Worm (Caenorhabditis elegans) whole organism, late embryonic: Measurements from ENCODE around the gene sptl-1.

Source experiments
- C08G9.2 ChIP-seq: sonication (generic microtip); optimal IDR thresholded peaks from 2 replicates; lab custom pipeline; 2016; ENCODE audit warnings: mild to moderate bottlenecking, missing genetic modification characterization, moderate library complexity, missing compliant biosample characterization
- C38D4.7 ChIP-seq: fragments of 200-800 bp; sonication (Bioruptor generic); optimal IDR thresholded peaks from 2 replicates; lab custom pipeline; 2018; ENCODE audit warnings: mild to moderate bottlenecking, missing genetic modification characterization, moderate library complexity, missing compliant biosample characterization
- T23F11.4 ChIP-seq: fragments of 200-800 bp; sonication (Bioruptor generic); optimal IDR thresholded peaks from 2 replicates; lab custom pipeline; 2018; ENCODE audit warnings: mild to moderate bottlenecking, missing genetic modification characterization, missing compliant biosample characterization
- Y22D7AL.16 ChIP-seq: sonication (generic microtip); optimal IDR thresholded peaks from 2 replicates; lab custom pipeline; 2016; ENCODE audit warnings: missing genetic modification characterization, missing compliant biosample characterization
- ahr-1 ChIP-seq: sonication (generic microtip); optimal IDR thresholded peaks from 2 replicates; lab custom pipeline; 2016; ENCODE audit warnings: missing genetic modification characterization, missing compliant biosample characterization
- ama-1 ChIP-seq: fragments of 150-350 bp; optimal IDR thresholded peaks from 2 replicates; lab custom pipeline; 2014
- ceh-14 ChIP-seq: sonication (generic microtip); optimal IDR thresholded peaks from 2 replicates; lab custom pipeline; 2016; ENCODE audit warnings: missing genotype, missing genetic modification characterization, missing compliant biosample characterization
- ceh-18 ChIP-seq: sonication (generic microtip); optimal IDR thresholded peaks from 2 replicates; lab custom pipeline; 2016; ENCODE audit warnings: missing genetic modification characterization, missing compliant biosample characterization
- ceh-2 ChIP-seq: sonication (generic microtip); optimal IDR thresholded peaks from 2 replicates; lab custom pipeline; 2016; ENCODE audit warnings: missing genotype, missing genetic modification characterization, missing compliant biosample characterization
- ceh-22 ChIP-seq: sonication (generic microtip); optimal IDR thresholded peaks from 2 replicates; lab custom pipeline; 2017; ENCODE audit warnings: missing biosample characterization, missing genetic modification characterization
- ceh-24 ChIP-seq: sonication (generic microtip); optimal IDR thresholded peaks from 2 replicates; lab custom pipeline; 2016; ENCODE audit warnings: mild to moderate bottlenecking, missing genetic modification characterization, missing compliant biosample characterization
- ceh-30 ChIP-seq: fragments of 150-350 bp; optimal IDR thresholded peaks from 2 replicates; lab custom pipeline; 2014; ENCODE audit warnings: missing biosample characterization, missing genetic modification characterization
- ceh-31 ChIP-seq: sonication (generic microtip); optimal IDR thresholded peaks from 2 replicates; lab custom pipeline; 2016; ENCODE audit warnings: missing genetic modification characterization, missing compliant biosample characterization
- ceh-34 ChIP-seq: sonication (generic microtip); optimal IDR thresholded peaks from 2 replicates; lab custom pipeline; 2016; ENCODE audit warnings: mild to moderate bottlenecking, missing genetic modification characterization, missing compliant biosample characterization
- ceh-45 ChIP-seq: fragments of 200-800 bp; sonication (Bioruptor generic); IDR thresholded peaks from 2 replicates; pipeline ENCODE4 v1.3.6; 2022; ENCODE audit warnings: missing genetic modification reagents, missing genetic modification characterization, missing compliant biosample characterization
- ceh-48 ChIP-seq: sonication (generic microtip); optimal IDR thresholded peaks from 2 replicates; lab custom pipeline; 2016; ENCODE audit warnings: missing genetic modification characterization, inconsistent platforms, missing compliant biosample characterization
- ceh-9 ChIP-seq: sonication (generic microtip); optimal IDR thresholded peaks from 2 replicates; lab custom pipeline; 2016; ENCODE audit warnings: mild to moderate bottlenecking, missing genetic modification characterization, inconsistent platforms, missing compliant biosample characterization
- che-1 ChIP-seq: sonication (generic microtip); optimal IDR thresholded peaks from 2 replicates; lab custom pipeline; 2016; ENCODE audit warnings: mild to moderate bottlenecking, missing genetic modification characterization, missing compliant biosample characterization
- dve-1 ChIP-seq: sonication (generic microtip); optimal IDR thresholded peaks from 2 replicates; lab custom pipeline; 2017; ENCODE audit warnings: antibody characterized with exemption, mild to moderate bottlenecking, missing genetic modification characterization, missing compliant biosample characterization
- elt-2 ChIP-seq: sonication (generic microtip); optimal IDR thresholded peaks from 2 replicates; lab custom pipeline; 2016; ENCODE audit warnings: missing genetic modification reagents, missing genetic modification characterization, missing compliant biosample characterization
- elt-4 ChIP-seq: sonication (generic microtip); optimal IDR thresholded peaks from 2 replicates; lab custom pipeline; 2016; ENCODE audit warnings: missing genetic modification characterization, missing compliant biosample characterization
- ets-4 ChIP-seq: sonication (generic microtip); optimal IDR thresholded peaks from 2 replicates; lab custom pipeline; 2016; ENCODE audit warnings: missing genetic modification characterization, missing compliant biosample characterization
- eyg-1 ChIP-seq: sonication (generic microtip); optimal IDR thresholded peaks from 2 replicates; lab custom pipeline; 2016; ENCODE audit warnings: missing genotype, missing genetic modification characterization, missing compliant biosample characterization
- fkh-6 ChIP-seq: sonication (generic microtip); optimal IDR thresholded peaks from 2 replicates; lab custom pipeline; 2016; ENCODE audit warnings: missing genetic modification characterization, missing compliant biosample characterization
- hlh-15 ChIP-seq: sonication (generic microtip); optimal IDR thresholded peaks from 2 replicates; lab custom pipeline; 2016; ENCODE audit warnings: missing genetic modification characterization, missing compliant biosample characterization
- hlh-30 ChIP-seq: sonication (generic microtip); optimal IDR thresholded peaks from 2 replicates; lab custom pipeline; 2017; ENCODE audit warnings: antibody characterized with exemption, missing genetic modification characterization, missing compliant biosample characterization; ENCODE audit not compliant: insufficient read depth
- hlh-8 ChIP-seq: sonication (generic microtip); optimal IDR thresholded peaks from 2 replicates; lab custom pipeline; 2016; ENCODE audit warnings: missing genotype, missing genetic modification characterization, missing compliant biosample characterization
- madf-2 ChIP-seq: sonication (generic microtip); optimal IDR thresholded peaks from 2 replicates; lab custom pipeline; 2017; ENCODE audit warnings: missing genetic modification characterization, missing compliant biosample characterization
- nfya-1 ChIP-seq: sonication (generic microtip); optimal IDR thresholded peaks from 2 replicates; lab custom pipeline; 2017; ENCODE audit warnings: missing genetic modification characterization, mild to moderate bottlenecking, missing compliant biosample characterization, antibody characterized with exemption, moderate library complexity
- nhr-11 ChIP-seq: fragments of 150-350 bp; optimal IDR thresholded peaks from 2 replicates; lab custom pipeline; 2014; ENCODE audit warnings: missing biosample characterization, missing genetic modification characterization
- npax-4 ChIP-seq: sonication (generic microtip); optimal IDR thresholded peaks from 2 replicates; lab custom pipeline; 2016; ENCODE audit warnings: missing genetic modification characterization, missing compliant biosample characterization
- odd-2 ChIP-seq: sonication (generic microtip); optimal IDR thresholded peaks from 2 replicates; lab custom pipeline; 2017; ENCODE audit warnings: antibody characterized with exemption, mild to moderate bottlenecking, missing genetic modification characterization, missing compliant biosample characterization
- pag-3 ChIP-seq: sonication (generic microtip); optimal IDR thresholded peaks from 2 replicates; lab custom pipeline; 2016; ENCODE audit warnings: missing compliant biosample characterization, missing genetic modification characterization, borderline replicate concordance
- pat-9 ChIP-seq: fragments of 200-800 bp; sonication (Bioruptor generic); optimal IDR thresholded peaks from 2 replicates; lab custom pipeline; 2018; ENCODE audit warnings: mild to moderate bottlenecking, missing genetic modification characterization, moderate library complexity, missing compliant biosample characterization
- pros-1 ChIP-seq: fragments of 150-350 bp; optimal IDR thresholded peaks from 2 replicates; lab custom pipeline; 2014; ENCODE audit warnings: missing biosample characterization, missing genetic modification reagents, missing genetic modification characterization
- sox-2 ChIP-seq: fragments of 200-800 bp; sonication (Bioruptor generic); IDR thresholded peaks from 2 replicates; pipeline ENCODE4 v1.3.6; 2022; ENCODE audit warnings: missing genetic modification reagents, missing genetic modification characterization, missing compliant biosample characterization
- tbx-2 ChIP-seq: sonication (generic microtip); optimal IDR thresholded peaks from 2 replicates; lab custom pipeline; 2016; ENCODE audit warnings: missing genetic modification characterization, missing compliant biosample characterization
- ttx-3 ChIP-seq: sonication (generic microtip); optimal IDR thresholded peaks from 2 replicates; lab custom pipeline; 2016; ENCODE audit warnings: missing genetic modification reagents, missing genetic modification characterization, missing compliant biosample characterization
- unc-42 ChIP-seq: sonication (generic microtip); optimal IDR thresholded peaks from 2 replicates; lab custom pipeline; 2016; ENCODE audit warnings: missing genotype, missing genetic modification characterization, missing compliant biosample characterization
- unc-55 ChIP-seq: sonication (generic microtip); optimal IDR thresholded peaks from 2 replicates; lab custom pipeline; 2017; ENCODE audit warnings: missing biosample characterization, missing genetic modification reagents, missing genetic modification characterization
- unc-86 ChIP-seq: sonication (generic microtip); optimal IDR thresholded peaks from 2 replicates; lab custom pipeline; 2016; ENCODE audit warnings: missing genetic modification characterization, missing compliant biosample characterization
- zip-5 ChIP-seq: sonication (generic microtip); optimal IDR thresholded peaks from 2 replicates; lab custom pipeline; 2016; ENCODE audit warnings: missing genetic modification characterization, missing compliant biosample characterization
- ztf-16 ChIP-seq: sonication (generic microtip); optimal IDR thresholded peaks from 2 replicates; lab custom pipeline; 2017; ENCODE audit warnings: missing genetic modification characterization, missing compliant biosample characterization

sptl-1 gene

DNA sequence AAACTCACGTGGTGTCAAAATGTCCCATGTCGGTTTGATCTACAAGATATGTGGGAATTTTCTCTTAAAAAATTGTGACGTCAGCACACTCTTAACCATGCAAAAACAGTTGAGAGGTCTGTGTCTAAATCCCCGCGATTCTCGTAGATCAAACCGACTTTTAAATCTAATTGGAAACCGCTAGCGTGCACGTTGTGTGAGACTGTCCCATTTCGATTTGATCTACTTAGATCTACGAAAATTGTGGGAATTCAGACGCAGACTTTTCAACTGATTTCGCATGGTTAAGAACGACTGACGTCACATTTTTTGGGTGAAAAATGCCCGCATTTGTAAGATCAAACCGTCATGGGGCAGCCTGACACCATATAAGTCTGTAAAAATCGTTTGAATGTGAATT lies 6.4 kb downstream of the sptl-1 start:
- no peak for TF ChIP-seq ceh-45 (GFP tag; lab: Robert Waterston, UW)
- TF ChIP-seq, all 69 proteins: peak for 0

DNA sequence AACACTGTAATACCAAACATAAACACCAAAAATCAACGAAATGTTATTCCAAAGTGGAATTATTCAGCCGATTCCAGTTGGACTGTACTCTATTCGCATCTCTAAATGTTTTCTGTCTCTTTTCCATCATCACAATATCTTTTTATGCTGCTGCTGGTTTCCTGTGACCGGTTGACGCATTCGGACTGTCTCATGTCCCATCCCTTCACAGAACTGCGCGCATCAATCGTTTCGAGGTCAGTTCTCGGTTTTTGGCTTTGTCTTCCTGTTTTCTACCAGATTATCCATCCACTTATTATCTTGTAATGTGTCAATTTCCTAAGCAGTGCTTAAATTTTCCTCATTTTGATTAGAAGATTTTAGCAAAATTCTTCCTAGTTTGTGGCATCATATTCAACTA lies 8.6 kb downstream of the sptl-1 start:
- TF ChIP-seq pros-1 = no peak
- TF ChIP-seq npax-4 (tag; lab: Kevin White, UChicago) = no peak
- no peak for TF ChIP-seq C08G9.2 (tag; lab: Kevin White, UChicago)
- TF ChIP-seq unc-86 (tag; lab: Kevin White, UChicago) = no peak
- TF ChIP-seq ama-1 (lab: Kevin White, UChicago) = no peak
- no peak for TF ChIP-seq hlh-30 (tag; lab: Kevin White, UChicago)
- no peak for TF ChIP-seq nhr-11 (tag; lab: Kevin White, UChicago)
- TF ChIP-seq pag-3 = no peak
- no peak for TF ChIP-seq ceh-22 (tag; lab: Kevin White, UChicago)
- no peak for TF ChIP-seq ets-4 (tag; lab: Kevin White, UChicago)

DNA sequence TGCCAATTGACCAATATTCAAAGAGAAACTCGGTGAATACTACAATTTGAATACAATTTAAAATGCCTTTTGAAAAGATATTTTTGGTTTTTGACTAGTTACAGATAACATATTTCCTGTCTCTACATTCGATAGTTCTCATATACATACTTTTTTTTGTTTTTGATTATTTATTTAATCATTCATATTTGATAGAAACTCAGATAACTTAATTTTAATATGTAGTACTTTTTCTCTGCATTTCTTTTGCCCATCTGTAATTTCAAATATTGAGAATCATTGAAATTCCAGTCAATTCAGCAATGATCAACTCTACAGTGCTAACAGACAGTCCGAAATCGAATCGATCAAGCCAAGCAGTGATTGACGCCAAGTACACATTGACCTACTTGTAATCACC lies 9.6 kb downstream of the sptl-1 start, which contains the start of gene C23H3.2:
Gene C23H3.2, plus strand, starts transcription at position 301 of the 400 bp plus-strand sequence.
- TF ChIP-seq npax-4 (tag; lab: Kevin White, UChicago) (no peak), tbx-2 (no peak), ceh-24 (no peak), ahr-1 (tag; lab: Kevin White, UChicago) (no peak), madf-2 (tag; lab: Kevin White, UChicago) (no peak), ceh-48 (no peak), pat-9 (tag; lab: Kevin White, UChicago) (no peak), zip-5 (tag; lab: Kevin White, UChicago) (no peak), che-1 (tag; lab: Kevin White, UChicago) (no peak), ceh-30 (no peak), hlh-15 (tag; lab: Kevin White, UChicago) (no peak), elt-4 (tag; lab: Kevin White, UChicago) (no peak), sox-2 (GFP tag; lab: Robert Waterston, UW) (no peak), C08G9.2 (tag; lab: Kevin White, UChicago) (no peak), ceh-2 (no peak), hlh-8 (tag; lab: Kevin White, UChicago) (no peak), ceh-34 (tag; lab: Kevin White, UChicago) (no peak), C38D4.7 (GFP tag; lab: Kevin White, UChicago) (no peak)
- TF ChIP-seq, all 69 proteins: peak for 0

DNA sequence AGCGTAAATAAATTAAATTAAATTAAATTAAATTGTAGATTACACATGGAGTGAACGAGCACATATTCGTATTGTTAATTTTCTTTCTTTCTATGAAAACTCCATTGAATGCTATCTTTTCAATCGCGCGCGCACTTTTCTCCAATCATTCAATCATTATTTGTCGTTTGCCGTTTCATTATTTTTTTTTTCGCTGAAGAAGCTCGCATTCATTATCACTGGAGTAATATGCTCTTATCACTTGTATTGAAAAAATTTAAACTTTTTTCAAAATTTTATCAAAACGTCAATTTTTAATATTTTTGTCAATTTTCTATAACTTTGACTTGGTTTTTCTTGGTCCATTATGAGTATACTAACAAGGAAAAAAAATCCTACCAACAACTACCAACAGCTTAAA lies 14.0 kb downstream of the sptl-1 start:
- TF ChIP-seq ama-1 (lab: Kevin White, UChicago) (no peak), fkh-6 (tag; lab: Kevin White, UChicago) (no peak), pat-9 (tag; lab: Kevin White, UChicago) (no peak)
- TF ChIP-seq, all 69 proteins: peak for 0

DNA sequence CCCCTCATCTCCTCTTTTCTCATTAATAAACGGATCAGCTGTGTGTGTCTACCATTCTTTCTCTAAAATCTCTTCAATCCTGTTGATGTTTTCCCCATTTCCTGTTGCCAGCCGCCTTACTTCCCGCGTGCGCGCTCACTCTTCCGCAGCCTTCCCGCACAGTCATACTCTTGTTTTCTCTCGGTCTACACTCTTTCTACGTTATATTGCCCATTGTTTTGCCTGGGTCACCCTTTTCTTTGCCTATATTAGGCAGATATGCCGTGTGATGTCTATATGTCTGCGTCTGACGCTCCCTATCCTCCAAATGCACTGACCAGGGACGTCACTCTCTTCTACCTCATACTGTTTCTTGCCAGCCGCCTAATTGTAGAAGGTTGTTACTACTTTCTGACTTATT lies 14.9 kb downstream of the sptl-1 start:
- TF ChIP-seq ceh-14 (tag; lab: Kevin White, UChicago) (no peak), ets-4 (tag; lab: Kevin White, UChicago) (peak; percentile 75), ceh-9 (tag; lab: Kevin White, UChicago) (no peak), nfya-1 (tag; lab: Kevin White, UChicago) (peak; percentile 48), ztf-16 (tag; lab: Kevin White, UChicago) (no peak), fkh-6 (tag; lab: Kevin White, UChicago) (no peak), Y22D7AL.16 (tag; lab: Kevin White, UChicago) (no peak), ttx-3 (tag; lab: Kevin White, UChicago) (no peak), pat-9 (tag; lab: Kevin White, UChicago) (no peak), T23F11.4 (GFP tag; lab: Kevin White, UChicago) (no peak), madf-2 (tag; lab: Kevin White, UChicago) (peak; percentile 46), pros-1 (peak; percentile 83), zip-5 (tag; lab: Kevin White, UChicago) (no peak), ceh-2 (peak; percentile 64), odd-2 (no peak), hlh-8 (tag; lab: Kevin White, UChicago) (peak; percentile 76), ceh-30 (peak; percentile 63), unc-42 (peak; percentile 13), elt-2 (tag; lab: Kevin White, UChicago) (peak; percentile 39), dve-1 (tag; lab: Kevin White, UChicago) (peak; percentile 31), eyg-1 (tag; lab: Kevin White, UChicago) (peak; percentile 84), ceh-24 (no peak), ceh-18 (tag; lab: Kevin White, UChicago) (peak; percentile 34), ceh-31 (tag; lab: Kevin White, UChicago) (peak; percentile 79), unc-55 (GFP tag; lab: Kevin White, UChicago) (peak; percentile 69), hlh-30 (tag; lab: Kevin White, UChicago) (peak; percentile 84), npax-4 (tag; lab: Kevin White, UChicago) (no peak), ceh-34 (tag; lab: Kevin White, UChicago) (peak; percentile 63)
